Worm (Caenorhabditis elegans) whole organism, L1 larva: Measurements from ENCODE around the gene Y5F2A.4.
A peak's percentile ranks its signal among the peaks of the same experiment; 100 is the strongest.

Experiments used
- C34B4.2 ChIP-seq: sonication (generic microtip); optimal IDR thresholded peaks from 2 replicates; lab custom pipeline; 2017; ENCODE audit warnings: mild to moderate bottlenecking, missing genetic modification characterization, missing compliant biosample characterization
- aha-1 ChIP-seq: fragments of 150-350 bp; optimal IDR thresholded peaks from 2 replicates; lab custom pipeline; 2014; ENCODE audit warnings: missing biosample characterization, missing genetic modification characterization
- alr-1 ChIP-seq: fragments of 200-800 bp; sonication (Bioruptor generic); optimal IDR thresholded peaks from 2 replicates; lab custom pipeline; 2018; ENCODE audit warnings: borderline replicate concordance, mild to moderate bottlenecking, missing genetic modification characterization, missing compliant biosample characterization
- ceh-8 ChIP-seq: fragments of 200-800 bp; sonication (Bioruptor generic); optimal IDR thresholded peaks from 2 replicates; lab custom pipeline; 2018; ENCODE audit warnings: mild to moderate bottlenecking, missing genetic modification characterization, moderate library complexity, missing compliant biosample characterization
- ceh-82 ChIP-seq, 3 experiments: fragments of 150-350 bp in 1 of 3; sonication (generic microtip) in 2 of 3; optimal IDR thresholded peaks; 2 replicates each; lab custom pipeline; 2014 to 2017; ENCODE audit warnings: missing biosample characterization in 3 of 3, missing genetic modification characterization in 3 of 3
- ces-1 ChIP-seq: fragments of 150-350 bp; optimal IDR thresholded peaks from 2 replicates; lab custom pipeline; 2014; ENCODE audit warnings: missing biosample characterization, missing genetic modification reagents, missing genetic modification characterization
- dpl-1 ChIP-seq, 3 experiments: fragments of 150-350 bp in 2 of 3; sonication (generic microtip) in 1 of 3; optimal IDR thresholded peaks; 2 replicates each; lab custom pipeline; 2014 to 2017; ENCODE audit warnings: missing biosample characterization in 3 of 3, missing genetic modification characterization in 3 of 3, missing genetic modification reagents in 3 of 3
- dsc-1 ChIP-seq: sonication (generic microtip); optimal IDR thresholded peaks from 2 replicates; lab custom pipeline; 2016; ENCODE audit warnings: mild to moderate bottlenecking, missing genetic modification characterization, missing compliant biosample characterization
- elt-3 ChIP-seq, 6 experiments: fragments of 150-350 bp in 1 of 6; sonication (generic microtip); optimal IDR thresholded peaks; 2 replicates each; lab custom pipeline; 2017 to 2018; ENCODE audit warnings: missing biosample characterization in 6 of 6, missing genetic modification characterization in 6 of 6, inconsistent platforms in 1 of 6
- fkh-10 ChIP-seq: sonication (generic microtip); optimal IDR thresholded peaks from 2 replicates; lab custom pipeline; 2017; ENCODE audit warnings: missing biosample characterization, missing genetic modification reagents, missing genetic modification characterization
- fkh-4 ChIP-seq: sonication (generic microtip); optimal IDR thresholded peaks from 2 replicates; lab custom pipeline; 2016; ENCODE audit warnings: missing compliant biosample characterization, missing genetic modification characterization, borderline replicate concordance
- fkh-8 ChIP-seq: sonication (generic microtip); optimal IDR thresholded peaks from 2 replicates; lab custom pipeline; 2016; ENCODE audit warnings: mild to moderate bottlenecking, missing genetic modification characterization, missing compliant biosample characterization
- fos-1 ChIP-seq: fragments of 150-350 bp; optimal IDR thresholded peaks from 2 replicates; lab custom pipeline; 2014; ENCODE audit warnings: missing biosample characterization, missing genetic modification characterization
- grh-1 ChIP-seq: fragments of 200-800 bp; sonication (Bioruptor generic); IDR thresholded peaks from 2 replicates; pipeline ENCODE4 v1.3.6; 2022; ENCODE audit warnings: missing genetic modification reagents, missing genetic modification characterization, missing compliant biosample characterization
- hpl-2 ChIP-seq: fragments of 150-350 bp; optimal IDR thresholded peaks from 2 replicates; lab custom pipeline; 2014; ENCODE audit warnings: missing biosample characterization, missing genetic modification reagents, missing genetic modification characterization
- isw-1 ChIP-seq: fragments of 200-800 bp; sonication (Bioruptor generic); IDR thresholded peaks from 2 replicates; pipeline ENCODE4 v1.3.6; 2022; ENCODE audit warnings: missing genetic modification characterization, missing compliant biosample characterization
- jun-1 ChIP-seq: fragments of 150-350 bp; optimal IDR thresholded peaks from 2 replicates; lab custom pipeline; 2014; ENCODE audit warnings: missing biosample characterization, missing genetic modification reagents, missing genetic modification characterization
- lin-14 ChIP-seq: fragments of 200-800 bp; sonication (Bioruptor generic); optimal IDR thresholded peaks from 2 replicates; lab custom pipeline; 2018; ENCODE audit warnings: mild to moderate bottlenecking, missing genetic modification characterization, moderate library complexity, missing compliant biosample characterization
- lin-35 ChIP-seq, 2 experiments: fragments of 150-350 bp; optimal IDR thresholded peaks; 2 replicates each; lab custom pipeline; 2014; ENCODE audit warnings: missing biosample characterization in 2 of 2, missing genetic modification characterization in 2 of 2, missing genetic modification reagents in 2 of 2
- lir-3 ChIP-seq: sonication (generic microtip); optimal IDR thresholded peaks from 2 replicates; lab custom pipeline; 2016; ENCODE audit warnings: mild to moderate bottlenecking, missing genetic modification characterization, moderate library complexity, missing compliant biosample characterization; ENCODE audit not compliant: poor library complexity
- lsy-2 ChIP-seq, 2 experiments: fragments of 150-350 bp; optimal IDR thresholded peaks; 2 replicates each; lab custom pipeline; 2014; ENCODE audit warnings: missing biosample characterization in 2 of 2, missing genetic modification characterization in 2 of 2
- mep-1 ChIP-seq: fragments of 150-350 bp; optimal IDR thresholded peaks from 2 replicates; lab custom pipeline; 2014; ENCODE audit warnings: missing biosample characterization, missing genetic modification characterization
- nhr-12 ChIP-seq: sonication (generic microtip); optimal IDR thresholded peaks from 2 replicates; lab custom pipeline; 2017; ENCODE audit warnings: missing biosample characterization, missing genetic modification characterization
- nhr-19 ChIP-seq: fragments of 200-800 bp; sonication (Bioruptor generic); conservative IDR thresholded peaks from 2 replicates; pipeline ENCODE4 v1.3.6; 2022; ENCODE audit warnings: missing genetic modification characterization, missing compliant biosample characterization
- nhr-20 ChIP-seq: sonication (generic microtip); optimal IDR thresholded peaks from 2 replicates; lab custom pipeline; 2016; ENCODE audit warnings: mild to moderate bottlenecking, missing genetic modification characterization, missing compliant biosample characterization
- nhr-237 ChIP-seq: fragments of 150-350 bp; optimal IDR thresholded peaks from 2 replicates; lab custom pipeline; 2014; ENCODE audit warnings: missing biosample characterization, missing genetic modification characterization
- nhr-47 ChIP-seq: sonication (generic microtip); optimal IDR thresholded peaks from 2 replicates; lab custom pipeline; 2016; ENCODE audit warnings: mild to moderate bottlenecking, missing genetic modification characterization, moderate library complexity, missing compliant biosample characterization
- nhr-71 ChIP-seq: sonication (generic microtip); optimal IDR thresholded peaks from 2 replicates; lab custom pipeline; 2016; ENCODE audit warnings: mild to moderate bottlenecking, missing genetic modification characterization, moderate library complexity, missing compliant biosample characterization
- pag-3 ChIP-seq: sonication (generic microtip); optimal IDR thresholded peaks from 2 replicates; lab custom pipeline; 2017; ENCODE audit warnings: missing genetic modification characterization, mild to moderate bottlenecking, missing compliant biosample characterization, antibody characterized with exemption, borderline replicate concordance; ENCODE audit not compliant: insufficient read depth
- rnt-1 ChIP-seq: sonication (generic microtip); optimal IDR thresholded peaks from 2 replicates; lab custom pipeline; 2016; ENCODE audit warnings: mild to moderate bottlenecking, missing genetic modification characterization, moderate library complexity, missing compliant biosample characterization
- snu-23 ChIP-seq: sonication (generic microtip); optimal IDR thresholded peaks from 2 replicates; lab custom pipeline; 2016; ENCODE audit warnings: missing genetic modification characterization, missing compliant biosample characterization
- sox-4 ChIP-seq: sonication (generic microtip); optimal IDR thresholded peaks from 2 replicates; lab custom pipeline; 2016; ENCODE audit warnings: missing genetic modification characterization, missing compliant biosample characterization
- sptf-1 ChIP-seq: fragments of 150-350 bp; optimal IDR thresholded peaks from 2 replicates; lab custom pipeline; 2014; ENCODE audit warnings: missing biosample characterization, missing genetic modification characterization
- swsn-7 ChIP-seq: sonication (generic microtip); optimal IDR thresholded peaks from 2 replicates; lab custom pipeline; 2016; ENCODE audit warnings: missing genetic modification characterization, missing compliant biosample characterization
- unc-86 ChIP-seq: sonication (generic microtip); optimal IDR thresholded peaks from 2 replicates; lab custom pipeline; 2016; ENCODE audit warnings: missing genetic modification characterization, missing compliant biosample characterization
- xbp-1 ChIP-seq: sonication (generic microtip); optimal IDR thresholded peaks from 2 replicates; lab custom pipeline; 2016; ENCODE audit warnings: missing genetic modification characterization, missing compliant biosample characterization
- zag-1 ChIP-seq: fragments of 150-350 bp; optimal IDR thresholded peaks from 2 replicates; lab custom pipeline; 2014; ENCODE audit warnings: missing biosample characterization, missing genetic modification characterization
- zip-4 ChIP-seq: fragments of 200-800 bp; sonication (Bioruptor generic); optimal IDR thresholded peaks from 2 replicates; lab custom pipeline; 2018; ENCODE audit warnings: mild to moderate bottlenecking, missing genetic modification characterization, moderate library complexity, missing compliant biosample characterization

Gene Y5F2A.4

ce11 chrIV:11097795-11098194, 19.4 kb upstream of the Y5F2A.4 start, which contains the start of gene M7.12:
M7.12 (minus strand) TSS chrIV:11097982.
- TF ChIP-seq rnt-1 (tag; lab: Kevin White, UChicago) = peak; percentile 41
- TF ChIP-seq snu-23 (GFP tag; lab: Kevin White, UChicago) = peak; percentile 37
- TF ChIP-seq elt-3 (tag; optimal IDR thresholded peaks at IDR 0.05; lab: Kevin White, UChicago) = no peak
- peak; percentile 63 for TF ChIP-seq lin-14 (GFP tag; lab: Kevin White, UChicago)
- TF ChIP-seq lsy-2 (tag; optimal IDR thresholded peaks at IDR 0.05; lab: Kevin White, UChicago) = peak in 1 of 2 experiments; percentile 12
- TF ChIP-seq nhr-71 (tag; lab: Kevin White, UChicago) = peak; percentile 69
- peak; percentile 34 for TF ChIP-seq nhr-47 (tag; lab: Kevin White, UChicago)
- no peak for TF ChIP-seq nhr-237 (tag; lab: Kevin White, UChicago)
- TF ChIP-seq nhr-19 (GFP tag; lab: Robert Waterston, UW) = peak; percentile 53
- no peak for TF ChIP-seq lin-35 (GFP tag; optimal IDR thresholded peaks at IDR 0.05; lab: Kevin White, UChicago)
- TF ChIP-seq ceh-82 (tag; optimal IDR thresholded peaks at IDR 0.05; lab: Kevin White, UChicago) = peak in 1 of 3 experiments; percentile 7
- TF ChIP-seq xbp-1 = peak; percentile 1
- TF ChIP-seq fkh-8 (tag; lab: Kevin White, UChicago) = peak; percentile 48
- TF ChIP-seq swsn-7 (tag; lab: Kevin White, UChicago) = peak; percentile 20
- no peak for TF ChIP-seq ces-1
- TF ChIP-seq unc-86 (tag; lab: Kevin White, UChicago) = no peak
- peak; percentile 54 for TF ChIP-seq dsc-1
- TF ChIP-seq mep-1 (tag; lab: Kevin White, UChicago) = peak; percentile 10
- TF ChIP-seq nhr-20 (tag; lab: Kevin White, UChicago) = peak; percentile 47

ce11 chrIV:11094974-11095373, 16.6 kb upstream of the Y5F2A.4 start, which contains the start of gene M7.8:
M7.8 (minus strand) TSS chrIV:11095085.
- TF ChIP-seq jun-1 (tag; lab: Kevin White, UChicago) = no peak
- TF ChIP-seq aha-1 (tag; lab: Kevin White, UChicago) = no peak
- no peak for TF ChIP-seq fos-1
- TF ChIP-seq ceh-8 = no peak
- no peak for TF ChIP-seq C34B4.2
- no peak for TF ChIP-seq lir-3
- no peak for TF ChIP-seq isw-1
- no peak for TF ChIP-seq sox-4 (tag; lab: Kevin White, UChicago)
- TF ChIP-seq zip-4 (GFP tag; lab: Kevin White, UChicago) = no peak
- peak; percentile 88 for TF ChIP-seq zag-1 (tag; lab: Kevin White, UChicago)
- TF ChIP-seq swsn-7 (tag; lab: Kevin White, UChicago) = no peak
- TF ChIP-seq unc-86 (tag; lab: Kevin White, UChicago) = peak; percentile 41
- no peak for TF ChIP-seq grh-1
- no peak for TF ChIP-seq nhr-12 (tag; lab: Kevin White, UChicago)
- TF ChIP-seq fkh-4 (tag; lab: Kevin White, UChicago) = no peak
- TF ChIP-seq pag-3 (tag; lab: Kevin White, UChicago) = no peak
- TF ChIP-seq dpl-1 (GFP tag; optimal IDR thresholded peaks at IDR 0.05; lab: Kevin White, UChicago) = no peak
- TF ChIP-seq alr-1 = no peak
- peak; percentile 78 for TF ChIP-seq fkh-10 (GFP tag; lab: Kevin White, UChicago)
- TF ChIP-seq nhr-47 (tag; lab: Kevin White, UChicago) = peak; percentile 18
- TF ChIP-seq hpl-2 (GFP tag; lab: Kevin White, UChicago) = no peak
- TF ChIP-seq nhr-20 (tag; lab: Kevin White, UChicago) = no peak
- no peak for TF ChIP-seq rnt-1 (tag; lab: Kevin White, UChicago)
- TF ChIP-seq snu-23 (GFP tag; lab: Kevin White, UChicago) = no peak
- TF ChIP-seq sptf-1 (tag; lab: Kevin White, UChicago) = no peak
- peak; percentile 79 for TF ChIP-seq lin-14 (GFP tag; lab: Kevin White, UChicago)
- TF ChIP-seq ceh-82 (tag; optimal IDR thresholded peaks at IDR 0.05; lab: Kevin White, UChicago) = no peak
